Worm (Caenorhabditis elegans) whole organism, young adult: ENCODE data around the gene acp-5.

Source experiments
- F33H1.4 ChIP-seq: fragments of 200-800 bp; sonication (Bioruptor generic); IDR thresholded peaks from 2 replicates; pipeline ENCODE4 v1.3.6; 2022; ENCODE audit warnings: missing genetic modification reagents, missing genetic modification characterization, missing compliant biosample characterization
- dpff-1 ChIP-seq: sonication (generic microtip); optimal IDR thresholded peaks from 2 replicates; lab custom pipeline; 2017; ENCODE audit warnings: mild to moderate bottlenecking, missing genetic modification characterization, missing compliant biosample characterization
- lag-1 ChIP-seq: fragments of 200-800 bp; sonication (Bioruptor generic); IDR thresholded peaks from 2 replicates; pipeline ENCODE4 v1.3.6; 2022; ENCODE audit warnings: missing genetic modification reagents, missing genetic modification characterization, missing compliant biosample characterization
- nhr-90 ChIP-seq: sonication (generic microtip); optimal IDR thresholded peaks from 2 replicates; lab custom pipeline; 2016; ENCODE audit warnings: missing genotype, mild to moderate bottlenecking, missing genetic modification characterization, missing compliant biosample characterization
- sdz-38 ChIP-seq: sonication (generic microtip); optimal IDR thresholded peaks from 2 replicates; lab custom pipeline; 2016; ENCODE audit warnings: missing genotype, missing genetic modification characterization, missing compliant biosample characterization

DNA sequence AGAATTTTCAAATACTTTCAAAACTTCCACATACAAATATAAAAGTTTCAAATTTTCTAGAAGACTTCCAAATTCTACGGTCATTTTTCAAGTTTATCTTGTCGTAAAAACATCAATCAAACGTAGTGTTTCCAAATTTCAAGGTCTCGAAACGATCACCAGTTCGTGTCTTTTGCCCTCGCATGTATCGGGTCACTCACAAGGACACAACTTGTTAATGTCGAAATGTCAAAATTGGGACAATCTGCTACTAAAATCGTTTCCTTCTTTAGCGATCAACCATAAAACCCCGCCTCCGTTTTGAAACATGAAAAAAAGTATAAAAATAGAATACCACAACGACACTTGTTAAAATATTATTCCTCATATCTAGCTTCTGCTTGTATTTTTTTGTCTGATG lies 25.7 kb upstream of the acp-5 start:
- no peak for TF ChIP-seq dpff-1 (tag; lab: Kevin White, UChicago)
- no peak for TF ChIP-seq nhr-90 (tag; lab: Kevin White, UChicago)
- TF ChIP-seq sdz-38: no peak
- no peak for TF ChIP-seq lag-1 (GFP tag; lab: Robert Waterston, UW)
- no peak for TF ChIP-seq F33H1.4 (GFP tag; lab: Robert Waterston, UW)
